Fruit fly (Drosophila melanogaster) whole organism, embryonic: Measurements from ENCODE around the gene dock.

Experiments
- Asciz ChIP-seq: fragments of 200-800 bp; sonication (Bioruptor generic); optimal IDR thresholded peaks from 2 replicates; lab custom pipeline; 2017; ENCODE audit warnings: missing biosample characterization, mild to moderate bottlenecking, missing genetic modification characterization, missing genetic modification reagents
- CG10147 ChIP-seq: fragments of 200-800 bp; sonication (Bioruptor generic); optimal IDR thresholded peaks from 2 replicates; lab custom pipeline; 2019; ENCODE audit warnings: missing biosample characterization, mild to moderate bottlenecking, missing genetic modification characterization, moderate library complexity
- CG1024 ChIP-seq: fragments of 200-800 bp; sonication (Bioruptor generic); IDR thresholded peaks from 2 replicates; pipeline ENCODE4 v1.3.6; 2022; ENCODE audit warnings: missing biosample characterization, missing genetic modification characterization
- CG10654 ChIP-seq: fragments of 200-800 bp; sonication (Bioruptor generic); optimal IDR thresholded peaks from 2 replicates; lab custom pipeline; 2016; ENCODE audit warnings: missing biosample characterization, missing genetic modification characterization
- CG15011 ChIP-seq: fragments of 200-800 bp; sonication (Bioruptor generic); optimal IDR thresholded peaks from 3 replicates; lab custom pipeline; 2018; ENCODE audit warnings: missing biosample characterization, mild to moderate bottlenecking, missing genetic modification characterization
- CG15073 ChIP-seq: fragments of 200-800 bp; sonication (Bioruptor generic); optimal IDR thresholded peaks from 2 replicates; lab custom pipeline; 2016; ENCODE audit warnings: missing biosample characterization, missing genetic modification characterization
- CG17186 ChIP-seq: fragments of 200-800 bp; sonication (Bioruptor generic); optimal IDR thresholded peaks from 3 replicates; lab custom pipeline; 2017; ENCODE audit warnings: missing biosample characterization, missing genetic modification reagents, missing genetic modification characterization
- CG17359 ChIP-seq: fragments of 200-800 bp; sonication (Bioruptor generic); optimal IDR thresholded peaks from 3 replicates; lab custom pipeline; 2018; ENCODE audit warnings: missing biosample characterization, mild to moderate bottlenecking, missing genetic modification characterization, moderate library complexity
- CG17612 ChIP-seq: fragments of 200-800 bp; sonication (Bioruptor generic); IDR thresholded peaks from 2 replicates; pipeline ENCODE4 v1.3.6; 2022; ENCODE audit warnings: missing biosample characterization, missing genetic modification characterization
- CG2120 ChIP-seq: fragments of 200-800 bp; sonication (Bioruptor generic); optimal IDR thresholded peaks from 3 replicates; lab custom pipeline; 2016; ENCODE audit warnings: missing biosample characterization, missing genetic modification characterization
- CG2129 ChIP-seq: fragments of 200-800 bp; sonication (Bioruptor generic); IDR thresholded peaks from 2 replicates; pipeline ENCODE4 v1.3.6; 2022; ENCODE audit warnings: missing biosample characterization, missing genetic modification characterization; ENCODE audit not compliant: partially characterized antibody
- CG2202 ChIP-seq: fragments of 200-800 bp; sonication (Bioruptor generic); optimal IDR thresholded peaks from 2 replicates; lab custom pipeline; 2018; ENCODE audit warnings: missing biosample characterization, mild to moderate bottlenecking, missing genetic modification characterization
- CG31365 ChIP-seq: fragments of 200-800 bp; sonication (Bioruptor generic); optimal IDR thresholded peaks from 2 replicates; lab custom pipeline; 2018; ENCODE audit warnings: missing biosample characterization, mild to moderate bottlenecking, missing genetic modification characterization
- CG32767 ChIP-seq: fragments of 200-800 bp; sonication (Bioruptor generic); IDR thresholded peaks from 2 replicates; pipeline ENCODE4 v1.3.6; 2022; ENCODE audit warnings: missing biosample characterization, missing genetic modification characterization
- CG33213 ChIP-seq: fragments of 200-800 bp; sonication (Bioruptor generic); optimal IDR thresholded peaks from 3 replicates; lab custom pipeline; 2016; ENCODE audit warnings: missing biosample characterization, missing genetic modification characterization
- CG4328 ChIP-seq: fragments of 200-800 bp; sonication (Bioruptor generic); optimal IDR thresholded peaks from 3 replicates; lab custom pipeline; 2017; ENCODE audit warnings: missing biosample characterization, missing genetic modification reagents, missing genetic modification characterization
- CG6654 ChIP-seq: fragments of 200-800 bp; sonication (Bioruptor generic); optimal IDR thresholded peaks from 2 replicates; lab custom pipeline; 2017; ENCODE audit warnings: missing biosample characterization, mild to moderate bottlenecking, missing genetic modification characterization
- CTCF ChIP-seq: fragments of 200-800 bp; sonication (Bioruptor generic); optimal IDR thresholded peaks from 2 replicates; lab custom pipeline; 2017; ENCODE audit warnings: missing biosample characterization, mild to moderate bottlenecking, missing genetic modification characterization, moderate library complexity
- Camta ChIP-seq: fragments of 200-800 bp; sonication (Bioruptor generic); optimal IDR thresholded peaks from 2 replicates; lab custom pipeline; 2016; ENCODE audit warnings: missing biosample characterization, missing genetic modification characterization
- Dbx ChIP-seq: fragments of 200-800 bp; sonication (Bioruptor generic); IDR thresholded peaks from 3 replicates; pipeline ENCODE4 v1.3.6; 2022; ENCODE audit warnings: missing biosample characterization, missing genetic modification characterization
- Doc3 ChIP-seq: fragments of 200-800 bp; sonication (Bioruptor generic); IDR thresholded peaks from 3 replicates; pipeline ENCODE4 v1.3.6; 2022; ENCODE audit warnings: missing biosample characterization, missing genetic modification characterization; ENCODE audit not compliant: partially characterized antibody
- E2f1 ChIP-seq: fragments of 200-800 bp; sonication (Bioruptor generic); IDR thresholded peaks from 2 replicates; pipeline ENCODE4 v1.3.6; 2022; ENCODE audit warnings: missing biosample characterization, missing genetic modification characterization
- MESR4 ChIP-seq: fragments of 200-800 bp; sonication (Bioruptor generic); optimal IDR thresholded peaks from 2 replicates; lab custom pipeline; 2018; ENCODE audit warnings: missing biosample characterization, mild to moderate bottlenecking, missing genetic modification characterization, moderate library complexity
- Med ChIP-seq: fragments of 200-800 bp; sonication (Bioruptor generic); peaks from one replicate; lab custom pipeline; 2016; ENCODE audit warnings: missing biosample characterization, missing genetic modification characterization, mild to moderate bottlenecking, inconsistent platforms, moderate library complexity
- Meics ChIP-seq: fragments of 200-800 bp; sonication (Bioruptor generic); optimal IDR thresholded peaks from 2 replicates; lab custom pipeline; 2017; ENCODE audit warnings: missing biosample characterization, mild to moderate bottlenecking, missing genetic modification characterization
- Mrtf ChIP-seq: fragments of 200-800 bp; sonication (Bioruptor generic); IDR thresholded peaks from 3 replicates; pipeline ENCODE4 v1.3.6; 2022; ENCODE audit warnings: missing biosample characterization, missing genetic modification characterization
- NFAT ChIP-seq: fragments of 200-800 bp; sonication (Bioruptor generic); IDR thresholded peaks from 2 replicates; pipeline ENCODE4 v1.3.6; 2022; ENCODE audit warnings: missing biosample characterization, missing genetic modification characterization
- Nf-YB ChIP-seq: fragments of 200-800 bp; sonication (Bioruptor generic); optimal IDR thresholded peaks from 3 replicates; lab custom pipeline; 2019; ENCODE audit warnings: missing biosample characterization, mild to moderate bottlenecking, missing genetic modification characterization, moderate library complexity
- Pdp1 ChIP-seq, 2 experiments: fragments of 200-800 bp; sonication (Bioruptor generic); optimal IDR thresholded peaks; 3 replicates each; lab custom pipeline; 2016; ENCODE audit warnings: missing biosample characterization in 2 of 2, missing genetic modification characterization in 2 of 2, mild to moderate bottlenecking in 1 of 2, moderate library complexity in 1 of 2
- Sin3A ChIP-seq: fragments of >200 bp; optimal IDR thresholded peaks from 2 replicates; lab custom pipeline; 2018
- ap ChIP-seq: fragments of 200-800 bp; sonication (Bioruptor generic); IDR thresholded peaks from 2 replicates; pipeline ENCODE4 v1.3.6; 2022; ENCODE audit warnings: missing biosample characterization, missing genetic modification characterization
- bbx ChIP-seq: fragments of 200-800 bp; sonication (Bioruptor generic); IDR thresholded peaks from 2 replicates; pipeline ENCODE4 v1.3.6; 2022; ENCODE audit warnings: missing biosample characterization, missing genetic modification characterization; ENCODE audit not compliant: partially characterized antibody
- bigmax ChIP-seq: fragments of 200-800 bp; sonication (Bioruptor generic); optimal IDR thresholded peaks from 2 replicates; lab custom pipeline; 2018; ENCODE audit warnings: missing biosample characterization, mild to moderate bottlenecking, missing genetic modification characterization
- cg ChIP-seq: fragments of 200-800 bp; sonication (Bioruptor generic); optimal IDR thresholded peaks from 3 replicates; lab custom pipeline; 2019; ENCODE audit warnings: missing biosample characterization, mild to moderate bottlenecking, missing genetic modification characterization, moderate library complexity
- ci ChIP-seq: fragments of 200-800 bp; sonication (Bioruptor generic); IDR thresholded peaks from 3 replicates; pipeline ENCODE4 v1.3.6; 2022; ENCODE audit warnings: missing biosample characterization, missing genetic modification characterization
- exex ChIP-seq: fragments of 200-800 bp; sonication (Bioruptor generic); optimal IDR thresholded peaks from 4 replicates; lab custom pipeline; 2018; ENCODE audit warnings: missing biosample characterization, mild to moderate bottlenecking, missing genetic modification characterization, moderate library complexity
- fd3F ChIP-seq: fragments of 200-800 bp; sonication (Bioruptor generic); optimal IDR thresholded peaks from 2 replicates; lab custom pipeline; 2018; ENCODE audit warnings: missing biosample characterization, mild to moderate bottlenecking, missing genetic modification characterization, moderate library complexity
- hkb ChIP-seq, 2 experiments: fragments of 200-800 bp in 1 of 2; fragments of >200 bp in 1 of 2; sonication (Bioruptor generic) in 1 of 2; IDR thresholded peaks in 1 of 2; optimal IDR thresholded peaks in 1 of 2; 2 replicates each; pipeline versions ENCODE4 v1.3.6 to Lab custom; 2017 to 2022; ENCODE audit warnings: missing biosample characterization in 1 of 2, missing genetic modification characterization in 1 of 2
- hth ChIP-seq: fragments of >200 bp; optimal IDR thresholded peaks from 2 replicates; lab custom pipeline; 2017; ENCODE audit warnings: inconsistent platforms
- jing ChIP-seq: fragments of 200-800 bp; sonication (Bioruptor generic); optimal IDR thresholded peaks from 2 replicates; lab custom pipeline; 2018; ENCODE audit warnings: missing biosample characterization, mild to moderate bottlenecking, missing genetic modification characterization
- lola ChIP-seq, 3 experiments: fragments of >200 bp in 2 of 3; fragments of 200-800 bp in 1 of 3; sonication (Bioruptor generic) in 1 of 3; optimal IDR thresholded peaks; 2 replicates each; lab custom pipeline; 2017 to 2019; ENCODE audit warnings: missing biosample characterization in 3 of 3, missing genetic modification characterization in 3 of 3, mild to moderate bottlenecking in 1 of 3, moderate library complexity in 1 of 3
- mam ChIP-seq: fragments of 200-800 bp; sonication (Bioruptor generic); optimal IDR thresholded peaks from 3 replicates; lab custom pipeline; 2016; ENCODE audit warnings: missing biosample characterization, missing genetic modification characterization
- nmo ChIP-seq: fragments of 200-800 bp; sonication (Bioruptor generic); optimal IDR thresholded peaks from 2 replicates; lab custom pipeline; 2018; ENCODE audit warnings: missing biosample characterization, mild to moderate bottlenecking, missing genetic modification characterization, moderate library complexity
- pzg ChIP-seq: fragments of 200-800 bp; sonication (Bioruptor generic); optimal IDR thresholded peaks from 3 replicates; lab custom pipeline; 2018; ENCODE audit warnings: missing biosample characterization, mild to moderate bottlenecking, missing genetic modification characterization, moderate library complexity
- ranshi ChIP-seq: fragments of 200-800 bp; sonication (Bioruptor generic); IDR thresholded peaks from 2 replicates; pipeline ENCODE4 v1.3.6; 2022; ENCODE audit warnings: missing biosample characterization, missing genetic modification characterization
- repo ChIP-seq: fragments of 200-800 bp; sonication (Bioruptor generic); optimal IDR thresholded peaks from 2 replicates; lab custom pipeline; 2016; ENCODE audit warnings: missing biosample characterization, missing genetic modification characterization
- rib ChIP-seq: fragments of 200-800 bp; sonication (Bioruptor generic); IDR thresholded peaks from 2 replicates; pipeline ENCODE4 v1.3.6; 2022; ENCODE audit warnings: missing biosample characterization, missing genetic modification characterization
- row ChIP-seq: fragments of 200-800 bp; sonication (Bioruptor generic); IDR thresholded peaks from 3 replicates; pipeline ENCODE4 v1.3.6; 2022; ENCODE audit warnings: missing biosample characterization, missing genetic modification characterization
- ssp ChIP-seq: fragments of 200-800 bp; sonication (Bioruptor generic); IDR thresholded peaks from 2 replicates; pipeline ENCODE4 v1.3.6; 2022; ENCODE audit warnings: missing biosample characterization, missing genetic modification characterization
- tio ChIP-seq: fragments of 200-800 bp; sonication (Bioruptor generic); optimal IDR thresholded peaks from 2 replicates; lab custom pipeline; 2017; ENCODE audit warnings: missing biosample characterization, missing genetic modification characterization, inconsistent platforms
- tx ChIP-seq: fragments of 200-800 bp; sonication (Bioruptor generic); optimal IDR thresholded peaks from 2 replicates; lab custom pipeline; 2016; ENCODE audit warnings: missing biosample characterization, missing genetic modification characterization

The dock gene

DNA sequence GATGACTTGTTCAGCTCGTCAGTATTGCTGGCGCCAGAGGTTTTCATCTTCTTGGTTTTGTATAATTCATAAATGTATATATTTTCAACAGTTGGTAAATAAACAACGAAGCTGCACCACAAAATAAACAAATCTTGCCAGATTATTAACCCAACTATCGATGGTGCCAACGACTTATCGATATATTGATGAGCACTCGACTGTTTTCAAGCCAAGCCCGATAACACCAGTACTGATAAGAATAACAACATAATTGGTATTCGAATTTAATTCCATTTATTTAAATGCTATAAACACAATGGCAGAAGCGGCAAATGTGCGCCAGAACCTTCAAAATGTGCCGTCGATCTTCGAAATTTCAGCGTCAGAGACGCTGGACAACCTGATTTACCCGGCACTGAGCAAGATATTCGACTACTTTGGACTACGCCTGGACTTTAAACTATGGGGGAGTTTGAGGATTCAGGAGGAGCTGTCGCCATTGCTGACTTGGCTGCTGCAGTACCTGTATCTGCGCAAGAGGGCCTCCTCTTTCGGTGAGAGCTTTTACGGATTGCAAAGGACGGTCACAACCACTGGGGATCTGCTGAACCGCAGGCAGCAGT, 9.9 kb upstream of the dock start, which contains the start of the genes Saf6 and Pex12 (continued):
- TF ChIP-seq Mrtf (GFP tag; lab: Robert Waterston, UW) (no peak), repo (GFP tag; lab: Kevin White, UChicago) (no peak), jing (no peak), ci (GFP tag; lab: Robert Waterston, UW) (0 out of 3 replicates have a peak, but pooled peaks have one; percentile 12), CG31365 (tag; lab: Kevin White, UChicago) (no peak), CG6654 (no peak), CG17612 (GFP tag; lab: Robert Waterston, UW) (no peak), CG10654 (GFP tag; lab: Kevin White, UChicago) (no peak), cg (GFP tag; lab: Kevin White, UChicago) (no peak), Doc3 (GFP tag; lab: Robert Waterston, UW) (peak; percentile 76), Asciz (GFP tag; lab: Kevin White, UChicago) (no peak), bigmax (GFP tag; lab: Kevin White, UChicago) (peak; percentile 21), Nf-YB (no peak), hth (lab: Kevin White, UChicago) (no peak), ap (GFP tag; lab: Robert Waterston, UW) (no peak), exex (tag; lab: Kevin White, UChicago) (peak; percentile 47), CTCF (GFP tag; lab: Kevin White, UChicago) (no peak), CG2120 (GFP tag; lab: Kevin White, UChicago) (no peak), CG32767 (GFP tag; lab: Robert Waterston, UW) (no peak), Sin3A (peak; percentile 16), lola (GFP tag; optimal IDR thresholded peaks at IDR 0.05; lab: Kevin White, UChicago) (no peak), nmo (peak; percentile 3), CG4328 (GFP tag; lab: Kevin White, UChicago) (no peak), fd3F (GFP tag; lab: Kevin White, UChicago) (no peak), CG15073 (GFP tag; lab: Kevin White, UChicago) (no peak), hkb (optimal IDR thresholded peaks at IDR 0.05; lab: Kevin White, UChicago) (no peak), hkb (GFP tag; IDR thresholded peaks at IDR 0.05; lab: Robert Waterston, UW) (no peak), E2f1 (GFP tag; lab: Robert Waterston, UW) (no peak), row (GFP tag; lab: Robert Waterston, UW) (peak; percentile 47), pzg (GFP tag; lab: Kevin White, UChicago) (peak; percentile 57), CG15011 (no peak), CG10147 (no peak), CG17186 (GFP tag; lab: Kevin White, UChicago) (no peak), CG17359 (tag; lab: Kevin White, UChicago) (no peak), ranshi (GFP tag; lab: Robert Waterston, UW) (no peak), mam (no peak), MESR4 (GFP tag; lab: Kevin White, UChicago) (peak; percentile 41), Camta (GFP tag; lab: Kevin White, UChicago) (no peak), Dbx (GFP tag; lab: Robert Waterston, UW) (no peak), tx (GFP tag; lab: Kevin White, UChicago) (no peak), NFAT (GFP tag; lab: Robert Waterston, UW) (no peak), Pdp1 (GFP tag; optimal IDR thresholded peaks at IDR 0.05; lab: Kevin White, UChicago) (peak in 1 of 2 experiments; percentile 21), CG1024 (GFP tag; lab: Robert Waterston, UW) (no peak), CG2202 (tag; lab: Kevin White, UChicago) (no peak), tio (GFP tag; lab: Kevin White, UChicago) (no peak), CG33213 (GFP tag; lab: Kevin White, UChicago) (no peak), bbx (peak; percentile 82), ssp (GFP tag; lab: Robert Waterston, UW) (no peak), CG2129 (GFP tag; lab: Robert Waterston, UW) (peak; percentile 73), rib (GFP tag; lab: Robert Waterston, UW) (no peak), Med (GFP tag; lab: Kevin White, UChicago) (peak; percentile 75), Meics (GFP tag; lab: Kevin White, UChicago) (no peak)
